Fruit fly (Drosophila melanogaster) whole organism, embryonic: ENCODE results near the gene Srrm234.
A peak's percentile ranks its signal among the peaks of the same experiment; 100 is the strongest.

ENCODE experiments used
- Antp ChIP-seq: fragments of 200-800 bp; sonication (Bioruptor generic); optimal IDR thresholded peaks from 3 replicates; lab custom pipeline; 2016; ENCODE audit warnings: missing biosample characterization, missing genetic modification characterization
- Atf-2 ChIP-seq: fragments of 200-800 bp; sonication (Bioruptor generic); optimal IDR thresholded peaks from 2 replicates; lab custom pipeline; 2016; ENCODE audit warnings: missing biosample characterization, missing genetic modification characterization
- BtbVII ChIP-seq: fragments of 200-800 bp; sonication (Bioruptor generic); optimal IDR thresholded peaks from 3 replicates; lab custom pipeline; 2017; ENCODE audit warnings: missing biosample characterization, mild to moderate bottlenecking, missing genetic modification characterization
- CG10654 ChIP-seq: fragments of 200-800 bp; sonication (Bioruptor generic); optimal IDR thresholded peaks from 2 replicates; lab custom pipeline; 2016; ENCODE audit warnings: missing biosample characterization, missing genetic modification characterization
- CG11695 ChIP-seq: fragments of 200-800 bp; sonication (Bioruptor generic); IDR thresholded peaks from 3 replicates; pipeline ENCODE4 v1.3.6; 2022; ENCODE audit warnings: missing biosample characterization, missing genetic modification characterization
- CG11696 ChIP-seq: fragments of 200-800 bp; sonication (Bioruptor generic); IDR thresholded peaks from 2 replicates; pipeline ENCODE4 v1.3.6; 2022; ENCODE audit warnings: missing biosample characterization, missing genetic modification characterization
- CG15011 ChIP-seq: fragments of 200-800 bp; sonication (Bioruptor generic); optimal IDR thresholded peaks from 3 replicates; lab custom pipeline; 2018; ENCODE audit warnings: missing biosample characterization, mild to moderate bottlenecking, missing genetic modification characterization
- CG15073 ChIP-seq: fragments of 200-800 bp; sonication (Bioruptor generic); optimal IDR thresholded peaks from 2 replicates; lab custom pipeline; 2016; ENCODE audit warnings: missing biosample characterization, missing genetic modification characterization
- CG17328 ChIP-seq: fragments of 200-800 bp; sonication (Bioruptor generic); IDR thresholded peaks from 2 replicates; pipeline ENCODE4 v1.3.6; 2022; ENCODE audit warnings: missing biosample characterization, missing genetic modification characterization
- CG17385 ChIP-seq: fragments of 200-800 bp; sonication (Bioruptor generic); optimal IDR thresholded peaks from 3 replicates; lab custom pipeline; 2018; ENCODE audit warnings: missing biosample characterization, mild to moderate bottlenecking, missing genetic modification characterization
- CG1832 ChIP-seq: fragments of 200-800 bp; sonication (Bioruptor generic); optimal IDR thresholded peaks from 2 replicates; lab custom pipeline; 2017; ENCODE audit warnings: missing biosample characterization, mild to moderate bottlenecking, missing genetic modification characterization, inconsistent platforms
- CG18599 ChIP-seq: fragments of 200-800 bp; sonication (Bioruptor generic); optimal IDR thresholded peaks from 3 replicates; lab custom pipeline; 2017; ENCODE audit warnings: missing biosample characterization, missing genetic modification characterization, mild to moderate bottlenecking, moderate library complexity, missing genetic modification reagents
- CG3281 ChIP-seq: fragments of 200-800 bp; sonication (Bioruptor generic); optimal IDR thresholded peaks from 3 replicates; lab custom pipeline; 2017; ENCODE audit warnings: missing biosample characterization, mild to moderate bottlenecking, missing genetic modification characterization
- CG34224 ChIP-seq: fragments of 200-800 bp; sonication (Bioruptor generic); IDR thresholded peaks from 3 replicates; pipeline ENCODE4 v1.3.6; 2022; ENCODE audit warnings: missing biosample characterization, missing genetic modification characterization; ENCODE audit not compliant: partially characterized antibody
- CG4404 ChIP-seq: fragments of 200-800 bp; sonication (Bioruptor generic); IDR thresholded peaks from 2 replicates; pipeline ENCODE4 v1.3.6; 2022; ENCODE audit warnings: missing biosample characterization, missing genetic modification characterization
- CG7271 ChIP-seq: fragments of 200-800 bp; sonication (Bioruptor generic); optimal IDR thresholded peaks from 2 replicates; lab custom pipeline; 2018; ENCODE audit warnings: missing biosample characterization, mild to moderate bottlenecking, missing genetic modification characterization, moderate library complexity
- CG7357 ChIP-seq: fragments of 200-800 bp; sonication (Bioruptor generic); IDR thresholded peaks from 3 replicates; pipeline ENCODE4 v1.3.6; 2022; ENCODE audit warnings: missing biosample characterization, missing genetic modification characterization
- CG7556 ChIP-seq: fragments of 200-800 bp; sonication (Bioruptor generic); optimal IDR thresholded peaks from 2 replicates; lab custom pipeline; 2017; ENCODE audit warnings: missing biosample characterization, mild to moderate bottlenecking, missing genetic modification characterization
- CG7745 ChIP-seq: fragments of 200-800 bp; sonication (Bioruptor generic); optimal IDR thresholded peaks from 2 replicates; lab custom pipeline; 2018; ENCODE audit warnings: missing biosample characterization, mild to moderate bottlenecking, missing genetic modification characterization, moderate library complexity
- CG7786 ChIP-seq: fragments of 200-800 bp; sonication (Bioruptor generic); optimal IDR thresholded peaks from 2 replicates; lab custom pipeline; 2016; ENCODE audit warnings: missing biosample characterization, missing genetic modification characterization
- CG8359 ChIP-seq: fragments of 200-800 bp; sonication (Bioruptor generic); optimal IDR thresholded peaks from 2 replicates; lab custom pipeline; 2017; ENCODE audit warnings: missing biosample characterization, mild to moderate bottlenecking, missing genetic modification characterization, borderline replicate concordance
- CG8388 ChIP-seq: fragments of 200-800 bp; sonication (Bioruptor generic); optimal IDR thresholded peaks from 2 replicates; lab custom pipeline; 2019; ENCODE audit warnings: missing biosample characterization, mild to moderate bottlenecking, missing genetic modification characterization, moderate library complexity
- CG9437 ChIP-seq: fragments of 200-800 bp; sonication (Bioruptor generic); optimal IDR thresholded peaks from 2 replicates; lab custom pipeline; 2018; ENCODE audit warnings: missing biosample characterization, mild to moderate bottlenecking, missing genetic modification characterization
- CoRest ChIP-seq: fragments of 200-800 bp; sonication (Bioruptor generic); optimal IDR thresholded peaks from 3 replicates; lab custom pipeline; 2018; ENCODE audit warnings: missing biosample characterization, mild to moderate bottlenecking, missing genetic modification characterization, moderate library complexity
- CrebB ChIP-seq: fragments of 200-800 bp; sonication (Bioruptor generic); optimal IDR thresholded peaks from 3 replicates; lab custom pipeline; 2018; ENCODE audit warnings: missing biosample characterization, mild to moderate bottlenecking, missing genetic modification characterization
- D ChIP-seq, 2 experiments: fragments of 200-800 bp in 1 of 2; fragments of >200 bp in 1 of 2; sonication (Bioruptor generic) in 1 of 2; optimal IDR thresholded peaks; 2 replicates in 1 of 2; 3 replicates in 1 of 2; lab custom pipeline; 2017; ENCODE audit warnings: mild to moderate bottlenecking in 1 of 2, missing biosample characterization in 1 of 2, missing genetic modification characterization in 1 of 2, missing genetic modification reagents in 1 of 2
- D19A ChIP-seq: fragments of 200-800 bp; optimal IDR thresholded peaks from 3 replicates; lab custom pipeline; 2019; ENCODE audit warnings: missing biosample characterization, mild to moderate bottlenecking, missing genetic modification characterization, moderate library complexity
- Dref ChIP-seq: fragments of 200-800 bp; sonication (Bioruptor generic); IDR thresholded peaks from 2 replicates; pipeline ENCODE4 v1.3.6; 2022; ENCODE audit warnings: missing biosample characterization, missing genetic modification characterization
- Ets65A ChIP-seq: fragments of 200-800 bp; sonication (Bioruptor generic); peaks from one replicate; lab custom pipeline; 2016; ENCODE audit warnings: missing biosample characterization, missing genetic modification characterization
- MTF-1 ChIP-seq: fragments of 200-800 bp; sonication (Bioruptor generic); optimal IDR thresholded peaks from 2 replicates; lab custom pipeline; 2018; ENCODE audit warnings: missing biosample characterization, mild to moderate bottlenecking, missing genetic modification characterization, borderline replicate concordance
- Poxn ChIP-seq: fragments of 200-800 bp; sonication (Bioruptor generic); IDR thresholded peaks from 2 replicates; pipeline ENCODE4 v1.3.6; 2022; ENCODE audit warnings: missing biosample characterization, missing genetic modification characterization
- Sox100B ChIP-seq: fragments of 200-800 bp; sonication (Bioruptor generic); optimal IDR thresholded peaks from 3 replicates; lab custom pipeline; 2018; ENCODE audit warnings: missing biosample characterization, mild to moderate bottlenecking, missing genetic modification characterization
- aop ChIP-seq: fragments of 200-800 bp; sonication (Bioruptor generic); IDR thresholded peaks from 2 replicates; pipeline ENCODE4 v1.3.6; 2022; ENCODE audit warnings: missing biosample characterization, missing genetic modification characterization
- ap ChIP-seq: fragments of 200-800 bp; sonication (Bioruptor generic); IDR thresholded peaks from 2 replicates; pipeline ENCODE4 v1.3.6; 2022; ENCODE audit warnings: missing biosample characterization, missing genetic modification characterization
- az2 ChIP-seq: fragments of 200-800 bp; sonication (Bioruptor generic); optimal IDR thresholded peaks from 3 replicates; lab custom pipeline; 2016; ENCODE audit warnings: missing biosample characterization, missing genetic modification characterization
- cwo ChIP-seq: fragments of 200-800 bp; sonication (Bioruptor generic); optimal IDR thresholded peaks from 3 replicates; lab custom pipeline; 2017; ENCODE audit warnings: missing biosample characterization, missing genetic modification characterization, mild to moderate bottlenecking, moderate library complexity, missing genetic modification reagents
- dpn ChIP-seq, 2 experiments: fragments of 200-800 bp; sonication (Bioruptor generic); optimal IDR thresholded peaks; 3 replicates each; lab custom pipeline; 2016; ENCODE audit warnings: missing biosample characterization in 2 of 2, missing genetic modification characterization in 2 of 2
- dysf ChIP-seq: fragments of 200-800 bp; sonication (Bioruptor generic); IDR thresholded peaks from 3 replicates; pipeline ENCODE4 v1.3.6; 2022; ENCODE audit warnings: missing biosample characterization, missing genetic modification characterization
- gcm ChIP-seq: fragments of 200-800 bp; sonication (Bioruptor generic); optimal IDR thresholded peaks from 2 replicates; lab custom pipeline; 2019; ENCODE audit warnings: missing biosample characterization, mild to moderate bottlenecking, missing genetic modification characterization, moderate library complexity
- hkb ChIP-seq, 2 experiments: fragments of 200-800 bp in 1 of 2; fragments of >200 bp in 1 of 2; sonication (Bioruptor generic) in 1 of 2; IDR thresholded peaks in 1 of 2; optimal IDR thresholded peaks in 1 of 2; 2 replicates each; pipeline versions ENCODE4 v1.3.6 to Lab custom; 2017 to 2022; ENCODE audit warnings: missing biosample characterization in 1 of 2, missing genetic modification characterization in 1 of 2
- kah ChIP-seq: fragments of 200-800 bp; sonication (Bioruptor generic); optimal IDR thresholded peaks from 2 replicates; lab custom pipeline; 2018; ENCODE audit warnings: missing biosample characterization, mild to moderate bottlenecking, missing genetic modification characterization
- rib ChIP-seq: fragments of 200-800 bp; sonication (Bioruptor generic); IDR thresholded peaks from 2 replicates; pipeline ENCODE4 v1.3.6; 2022; ENCODE audit warnings: missing biosample characterization, missing genetic modification characterization
- schlank ChIP-seq: fragments of 200-800 bp; sonication (Bioruptor generic); optimal IDR thresholded peaks from 2 replicates; lab custom pipeline; 2018; ENCODE audit warnings: missing biosample characterization, mild to moderate bottlenecking, missing genetic modification characterization
- sd ChIP-seq: fragments of 200-800 bp; sonication (Bioruptor generic); optimal IDR thresholded peaks from 3 replicates; lab custom pipeline; 2018; ENCODE audit warnings: missing biosample characterization, mild to moderate bottlenecking, missing genetic modification characterization, moderate library complexity
- seq ChIP-seq: fragments of 200-800 bp; sonication (Bioruptor generic); IDR thresholded peaks from 2 replicates; pipeline ENCODE4 v1.3.6; 2022; ENCODE audit warnings: missing biosample characterization, missing genetic modification characterization
- slbo ChIP-seq: fragments of 200-800 bp; sonication (Bioruptor generic); IDR thresholded peaks from 2 replicates; pipeline ENCODE4 v1.3.6; 2022; ENCODE audit warnings: missing biosample characterization, missing genetic modification characterization
- tio ChIP-seq: fragments of 200-800 bp; sonication (Bioruptor generic); optimal IDR thresholded peaks from 2 replicates; lab custom pipeline; 2017; ENCODE audit warnings: missing biosample characterization, missing genetic modification characterization, inconsistent platforms
- zfh1 ChIP-seq: fragments of 200-800 bp; sonication (Bioruptor generic); IDR thresholded peaks from 3 replicates; pipeline ENCODE4 v1.3.6; 2022; ENCODE audit warnings: missing biosample characterization, missing genetic modification characterization

Gene Srrm234

dm6 chr3L:1690727-1691413 is 26.0 kb upstream of the Srrm234 start (continued):
- peak; percentile 30 for TF ChIP-seq az2
- no peak for TF ChIP-seq CrebB (tag; lab: Kevin White, UChicago)
- TF ChIP-seq zfh1: peak; percentile 59
- TF ChIP-seq tio: peak; percentile 20
- TF ChIP-seq CG11695 (GFP tag; lab: Robert Waterston, UW): no peak
- TF ChIP-seq D19A (tag; lab: Kevin White, UChicago): peak; percentile 8
- TF ChIP-seq ap (GFP tag; lab: Robert Waterston, UW): no peak
- no peak for TF ChIP-seq kah
- no peak for TF ChIP-seq Poxn (GFP tag; lab: Robert Waterston, UW)
- no peak for TF ChIP-seq CG9437 (GFP tag; lab: Kevin White, UChicago)
- TF ChIP-seq Antp: peak; percentile 40
- peak; percentile 45 for TF ChIP-seq CG18599 (GFP tag; lab: Kevin White, UChicago)
- no peak for TF ChIP-seq hkb (optimal IDR thresholded peaks at IDR 0.05; lab: Kevin White, UChicago)
- TF ChIP-seq hkb (GFP tag; IDR thresholded peaks at IDR 0.05; lab: Robert Waterston, UW): 0 out of 2 replicates have a peak, but pooled peaks have one; percentile 41
- TF ChIP-seq CG10654 (GFP tag; lab: Kevin White, UChicago): peak; percentile 17
- TF ChIP-seq CG4404: no peak
- TF ChIP-seq MTF-1: peak; percentile 62
- no peak for TF ChIP-seq CG11696 (GFP tag; lab: Robert Waterston, UW)
- TF ChIP-seq sd (tag; lab: Kevin White, UChicago): no peak
- TF ChIP-seq seq (GFP tag; lab: Robert Waterston, UW): peak; percentile 50; the same call in 1 of the 2 replicates
- TF ChIP-seq schlank (tag; lab: Kevin White, UChicago): no peak
- TF ChIP-seq CG17328: peak; percentile 50
- TF ChIP-seq Ets65A (GFP tag; lab: Kevin White, UChicago): peak; percentile 75
- no peak for TF ChIP-seq CG8359
- peak; percentile 28; the same call in 1 of the 2 replicates for TF ChIP-seq slbo (GFP tag; lab: Robert Waterston, UW)
- peak; percentile 23 for TF ChIP-seq BtbVII (GFP tag; lab: Kevin White, UChicago)
- no peak for TF ChIP-seq CG17385
- 0 out of 2 replicates have a peak, but pooled peaks have one; percentile 8 for TF ChIP-seq Dref (GFP tag; lab: Robert Waterston, UW)
- TF ChIP-seq dysf: peak; percentile 39; the same call in 1 of the 3 replicates
- no peak for TF ChIP-seq CG1832 (GFP tag; lab: Kevin White, UChicago)
- TF ChIP-seq gcm (GFP tag; lab: Kevin White, UChicago): no peak
- TF ChIP-seq CG3281 (GFP tag; lab: Kevin White, UChicago): no peak
- TF ChIP-seq CG7745 (tag; lab: Kevin White, UChicago): no peak
- TF ChIP-seq CG7556 (GFP tag; lab: Kevin White, UChicago): peak; percentile 8
- TF ChIP-seq cwo (GFP tag; lab: Kevin White, UChicago): no peak
- TF ChIP-seq D (optimal IDR thresholded peaks at IDR 0.05; lab: Kevin White, UChicago): no peak
- TF ChIP-seq D (GFP tag; optimal IDR thresholded peaks at IDR 0.05; lab: Kevin White, UChicago): peak; percentile 50
- peak; percentile 21 for TF ChIP-seq CoRest (tag; lab: Kevin White, UChicago)
- TF ChIP-seq rib (GFP tag; lab: Robert Waterston, UW): no peak
- TF ChIP-seq CG7786 (GFP tag; lab: Kevin White, UChicago): no peak
- TF ChIP-seq Sox100B (GFP tag; lab: Kevin White, UChicago): peak; percentile 36
- TF ChIP-seq CG8388 (GFP tag; lab: Kevin White, UChicago): peak; percentile 16
- no peak for TF ChIP-seq CG7271
- TF ChIP-seq CG15011 (GFP tag; lab: Kevin White, UChicago): no peak
- TF ChIP-seq CG34224: no peak
- peak in 1 of 2 experiments; percentile 4 for TF ChIP-seq dpn (GFP tag; optimal IDR thresholded peaks at IDR 0.05; lab: Kevin White, UChicago)
- no peak for TF ChIP-seq CG7357 (GFP tag; lab: Robert Waterston, UW)
- no peak for TF ChIP-seq Atf-2
- TF ChIP-seq CG15073: no peak
- TF ChIP-seq aop: no peak
